Fruit fly (Drosophila melanogaster) whole organism, embryonic: ENCODE data around the gene ATPsyngamma.
A peak's percentile ranks its signal among the peaks of the same experiment; 100 is the strongest.

Source experiments
- Abd-B ChIP-seq: fragments of 200-800 bp; sonication (Bioruptor generic); optimal IDR thresholded peaks from 2 replicates; lab custom pipeline; 2018; ENCODE audit warnings: missing biosample characterization, mild to moderate bottlenecking, missing genetic modification characterization, moderate library complexity
- Blimp-1 ChIP-seq: fragments of 200-800 bp; sonication (Bioruptor generic); optimal IDR thresholded peaks from 3 replicates; lab custom pipeline; 2018; ENCODE audit warnings: missing biosample characterization, missing genetic modification characterization, mild to moderate bottlenecking, moderate library complexity, missing genetic modification reagents
- CG10321 ChIP-seq: fragments of 200-800 bp; sonication (Bioruptor generic); IDR thresholded peaks from 2 replicates; pipeline ENCODE4 v1.3.6; 2022; ENCODE audit warnings: missing biosample characterization, missing genetic modification characterization
- CG11085 ChIP-seq: fragments of 200-800 bp; sonication (Bioruptor generic); IDR thresholded peaks from 2 replicates; pipeline ENCODE4 v1.3.6; 2022; ENCODE audit warnings: missing biosample characterization, missing genetic modification characterization
- CG13287 ChIP-seq: fragments of 200-800 bp; sonication (Bioruptor generic); IDR thresholded peaks from 2 replicates; pipeline ENCODE4 v1.3.6; 2022; ENCODE audit warnings: missing biosample characterization, missing genetic modification characterization; ENCODE audit not compliant: partially characterized antibody
- CG14860 ChIP-seq: fragments of 200-800 bp; sonication (Bioruptor generic); IDR thresholded peaks from 3 replicates; pipeline ENCODE4 v1.3.6; 2022; ENCODE audit warnings: missing biosample characterization, missing genetic modification characterization; ENCODE audit not compliant: partially characterized antibody
- CG14965 ChIP-seq: fragments of 200-800 bp; sonication (Bioruptor generic); optimal IDR thresholded peaks from 2 replicates; lab custom pipeline; 2016; ENCODE audit warnings: missing biosample characterization, missing genetic modification characterization, borderline replicate concordance
- CG17568 ChIP-seq: fragments of 200-800 bp; sonication (Bioruptor generic); optimal IDR thresholded peaks from 2 replicates; lab custom pipeline; 2018; ENCODE audit warnings: missing biosample characterization, mild to moderate bottlenecking, missing genetic modification characterization, moderate library complexity
- CG2120 ChIP-seq: fragments of 200-800 bp; sonication (Bioruptor generic); optimal IDR thresholded peaks from 3 replicates; lab custom pipeline; 2016; ENCODE audit warnings: missing biosample characterization, missing genetic modification characterization
- CG4360 ChIP-seq: fragments of 200-800 bp; sonication (Bioruptor generic); IDR thresholded peaks from 2 replicates; pipeline ENCODE4 v1.3.6; 2022; ENCODE audit warnings: missing biosample characterization, missing genetic modification characterization
- CG4707 ChIP-seq: fragments of 200-800 bp; sonication (Bioruptor generic); optimal IDR thresholded peaks from 2 replicates; lab custom pipeline; 2018; ENCODE audit warnings: missing biosample characterization, mild to moderate bottlenecking, missing genetic modification characterization, moderate library complexity
- CG4730 ChIP-seq: fragments of 200-800 bp; sonication (Bioruptor generic); IDR thresholded peaks from 2 replicates; pipeline ENCODE4 v1.3.6; 2022; ENCODE audit warnings: missing biosample characterization, missing genetic modification characterization
- CG4820 ChIP-seq: fragments of 200-800 bp; sonication (Bioruptor generic); optimal IDR thresholded peaks from 3 replicates; lab custom pipeline; 2016; ENCODE audit warnings: missing biosample characterization, missing genetic modification characterization
- CG6689 ChIP-seq: fragments of 200-800 bp; sonication (Bioruptor generic); IDR thresholded peaks from 2 replicates; pipeline ENCODE4 v1.3.6; 2022; ENCODE audit warnings: missing biosample characterization, missing genetic modification characterization
- CG6765 ChIP-seq: fragments of 200-800 bp; sonication (Bioruptor generic); optimal IDR thresholded peaks from 3 replicates; lab custom pipeline; 2017; ENCODE audit warnings: missing biosample characterization, mild to moderate bottlenecking, missing genetic modification characterization
- CG7271 ChIP-seq: fragments of 200-800 bp; sonication (Bioruptor generic); optimal IDR thresholded peaks from 2 replicates; lab custom pipeline; 2018; ENCODE audit warnings: missing biosample characterization, mild to moderate bottlenecking, missing genetic modification characterization, moderate library complexity
- CG7357 ChIP-seq: fragments of 200-800 bp; sonication (Bioruptor generic); IDR thresholded peaks from 3 replicates; pipeline ENCODE4 v1.3.6; 2022; ENCODE audit warnings: missing biosample characterization, missing genetic modification characterization
- CG7745 ChIP-seq: fragments of 200-800 bp; sonication (Bioruptor generic); optimal IDR thresholded peaks from 2 replicates; lab custom pipeline; 2018; ENCODE audit warnings: missing biosample characterization, mild to moderate bottlenecking, missing genetic modification characterization, moderate library complexity
- CG9215 ChIP-seq: fragments of 200-800 bp; sonication (Bioruptor generic); IDR thresholded peaks from 2 replicates; pipeline ENCODE4 v1.3.6; 2022; ENCODE audit warnings: missing biosample characterization, missing genetic modification characterization
- CG9797 ChIP-seq: fragments of 200-800 bp; sonication (Bioruptor generic); optimal IDR thresholded peaks from 3 replicates; lab custom pipeline; 2018; ENCODE audit warnings: missing biosample characterization, mild to moderate bottlenecking, missing genetic modification characterization
- Ets65A ChIP-seq: fragments of 200-800 bp; sonication (Bioruptor generic); peaks from one replicate; lab custom pipeline; 2016; ENCODE audit warnings: missing biosample characterization, missing genetic modification characterization
- Hey ChIP-seq: fragments of 200-800 bp; sonication (Bioruptor generic); optimal IDR thresholded peaks from 3 replicates; lab custom pipeline; 2018; ENCODE audit warnings: missing biosample characterization, mild to moderate bottlenecking, missing genetic modification characterization
- HmgD ChIP-seq: fragments of 200-800 bp; sonication (Bioruptor generic); optimal IDR thresholded peaks from 3 replicates; lab custom pipeline; 2016; ENCODE audit warnings: missing biosample characterization, missing genetic modification characterization
- HmgZ ChIP-seq: fragments of 200-800 bp; sonication (Bioruptor generic); optimal IDR thresholded peaks from 2 replicates; lab custom pipeline; 2018; ENCODE audit warnings: missing biosample characterization, mild to moderate bottlenecking, missing genetic modification characterization
- Kr ChIP-seq: fragments of 200-800 bp; sonication (Bioruptor generic); optimal IDR thresholded peaks from 2 replicates; lab custom pipeline; 2017; ENCODE audit warnings: missing biosample characterization, mild to moderate bottlenecking, missing genetic modification characterization
- Xbp1 ChIP-seq: fragments of 200-800 bp; sonication (Bioruptor generic); optimal IDR thresholded peaks from 3 replicates; lab custom pipeline; 2016; ENCODE audit warnings: missing biosample characterization, mild to moderate bottlenecking, missing genetic modification characterization
- YL-1 ChIP-seq: fragments of 200-800 bp; sonication (Bioruptor generic); optimal IDR thresholded peaks from 3 replicates; lab custom pipeline; 2017; ENCODE audit warnings: missing biosample characterization, mild to moderate bottlenecking, missing genetic modification characterization
- al ChIP-seq: fragments of 200-800 bp; sonication (Bioruptor generic); IDR thresholded peaks from 2 replicates; pipeline ENCODE4 v1.3.6; 2022; ENCODE audit warnings: missing biosample characterization, missing genetic modification characterization
- bigmax ChIP-seq: fragments of 200-800 bp; sonication (Bioruptor generic); optimal IDR thresholded peaks from 2 replicates; lab custom pipeline; 2018; ENCODE audit warnings: missing biosample characterization, mild to moderate bottlenecking, missing genetic modification characterization
- chn ChIP-seq: fragments of 200-800 bp; sonication (Bioruptor generic); optimal IDR thresholded peaks from 2 replicates; lab custom pipeline; 2016; ENCODE audit warnings: missing biosample characterization, missing genetic modification characterization
- dati ChIP-seq: fragments of 200-800 bp; sonication (Bioruptor generic); IDR thresholded peaks from 2 replicates; pipeline ENCODE4 v1.3.6; 2022; ENCODE audit warnings: missing biosample characterization, missing genetic modification characterization
- fru ChIP-seq: fragments of >200 bp; optimal IDR thresholded peaks from 2 replicates; lab custom pipeline; 2017
- hbn ChIP-seq: fragments of 200-800 bp; sonication (Bioruptor generic); IDR thresholded peaks from 2 replicates; pipeline ENCODE4 v1.3.6; 2022; ENCODE audit warnings: missing biosample characterization, missing genetic modification characterization; ENCODE audit not compliant: partially characterized antibody
- hth ChIP-seq: fragments of >200 bp; optimal IDR thresholded peaks from 2 replicates; lab custom pipeline; 2017; ENCODE audit warnings: inconsistent platforms
- jing ChIP-seq: fragments of 200-800 bp; sonication (Bioruptor generic); optimal IDR thresholded peaks from 2 replicates; lab custom pipeline; 2018; ENCODE audit warnings: missing biosample characterization, mild to moderate bottlenecking, missing genetic modification characterization
- jumu ChIP-seq: fragments of 200-800 bp; sonication (Bioruptor generic); optimal IDR thresholded peaks from 3 replicates; lab custom pipeline; 2016; ENCODE audit warnings: missing biosample characterization, missing genetic modification characterization
- mld ChIP-seq: fragments of 200-800 bp; sonication (Bioruptor generic); IDR thresholded peaks from 3 replicates; pipeline ENCODE4 v1.3.6; 2022; ENCODE audit warnings: missing biosample characterization, missing genetic modification characterization; ENCODE audit not compliant: partially characterized antibody
- nerfin-2 ChIP-seq: fragments of 200-800 bp; sonication (Bioruptor generic); IDR thresholded peaks from 2 replicates; pipeline ENCODE4 v1.3.6; 2022; ENCODE audit warnings: missing biosample characterization, missing genetic modification characterization; ENCODE audit not compliant: partially characterized antibody
- pan ChIP-seq, 4 experiments: fragments of >200 bp in 3 of 4; fragments of 200-800 bp in 1 of 4; sonication (Bioruptor generic) in 1 of 4; optimal IDR thresholded peaks in 3 of 4; IDR thresholded peaks in 1 of 4; 2 replicates each; pipeline versions ENCODE4 v1.3.6 to Lab custom; 2017 to 2022; ENCODE audit warnings: missing biosample characterization in 2 of 4, missing genetic modification characterization in 2 of 4, mixed read lengths in 1 of 4
- pb ChIP-seq: fragments of 200-800 bp; sonication (Bioruptor generic); optimal IDR thresholded peaks from 3 replicates; lab custom pipeline; 2016; ENCODE audit warnings: missing biosample characterization, missing genetic modification characterization
- sens-2 ChIP-seq: fragments of 200-800 bp; sonication (Bioruptor generic); IDR thresholded peaks from 2 replicates; pipeline ENCODE4 v1.3.6; 2022; ENCODE audit warnings: missing biosample characterization, missing genetic modification characterization
- slp2 ChIP-seq: fragments of 200-800 bp; sonication (Bioruptor generic); optimal IDR thresholded peaks from 2 replicates; lab custom pipeline; 2016; ENCODE audit warnings: missing biosample characterization, missing genetic modification characterization
- sr ChIP-seq: fragments of 200-800 bp; sonication (Bioruptor generic); IDR thresholded peaks from 3 replicates; pipeline ENCODE4 v1.3.6; 2022; ENCODE audit warnings: missing biosample characterization, missing genetic modification characterization
- ssp ChIP-seq: fragments of 200-800 bp; sonication (Bioruptor generic); IDR thresholded peaks from 2 replicates; pipeline ENCODE4 v1.3.6; 2022; ENCODE audit warnings: missing biosample characterization, missing genetic modification characterization
- stwl ChIP-seq: fragments of 200-800 bp; sonication (Bioruptor generic); optimal IDR thresholded peaks from 3 replicates; lab custom pipeline; 2018; ENCODE audit warnings: missing biosample characterization, mild to moderate bottlenecking, missing genetic modification characterization, moderate library complexity
- tap ChIP-seq: fragments of 200-800 bp; optimal IDR thresholded peaks from 3 replicates; lab custom pipeline; 2019; ENCODE audit warnings: missing biosample characterization, mild to moderate bottlenecking, missing genetic modification characterization, moderate library complexity
- tin ChIP-seq: fragments of 200-800 bp; sonication (Bioruptor generic); optimal IDR thresholded peaks from 3 replicates; lab custom pipeline; 2016; ENCODE audit warnings: missing biosample characterization, missing genetic modification characterization
- tna ChIP-seq: fragments of 200-800 bp; sonication (Bioruptor generic); IDR thresholded peaks from 2 replicates; pipeline ENCODE4 v1.3.6; 2022; ENCODE audit warnings: missing biosample characterization, missing genetic modification characterization; ENCODE audit not compliant: partially characterized antibody
- ttk ChIP-seq: fragments of 200-800 bp; sonication (Bioruptor generic); IDR thresholded peaks from 2 replicates; pipeline ENCODE4 v2.1.2; 2022; ENCODE audit warnings: missing biosample characterization, missing genetic modification characterization
- wor ChIP-seq: fragments of 200-800 bp; sonication (Bioruptor generic); IDR thresholded peaks from 2 replicates; pipeline ENCODE4 v1.3.6; 2022; ENCODE audit warnings: missing biosample characterization, missing genetic modification characterization

ATPsyngamma gene

dm6 chr3R:29774360-29775193 lies 25.6 kb upstream of the ATPsyngamma start (continued):
- no peak for TF ChIP-seq nerfin-2 (GFP tag; lab: Robert Waterston, UW)
- peak; percentile 91 for TF ChIP-seq CG4360 (GFP tag; lab: Robert Waterston, UW)
- no peak for TF ChIP-seq CG7357 (GFP tag; lab: Robert Waterston, UW)
- no peak for TF ChIP-seq hbn (GFP tag; lab: Robert Waterston, UW)
- no peak for TF ChIP-seq chn (GFP tag; lab: Kevin White, UChicago)
- no peak for TF ChIP-seq tin (GFP tag; lab: Kevin White, UChicago)
- TF ChIP-seq pan (optimal IDR thresholded peaks at IDR 0.05; lab: Kevin White, UChicago), result no peak
- TF ChIP-seq pan (GFP tag; optimal IDR thresholded peaks at IDR 0.05 in 1 of 2, IDR thresholded peaks at IDR 0.05 in 1 of 2), result peak in 1 of 2 experiments; percentile 34
- TF ChIP-seq CG4730 (GFP tag; lab: Robert Waterston, UW), result no peak
- no peak for TF ChIP-seq CG2120
- no peak for TF ChIP-seq CG14860 (GFP tag; lab: Robert Waterston, UW)
- TF ChIP-seq CG6689, result no peak
- TF ChIP-seq sens-2, result no peak
- TF ChIP-seq HmgZ (tag; lab: Kevin White, UChicago), result no peak
- TF ChIP-seq bigmax (GFP tag; lab: Kevin White, UChicago), result no peak
- no peak for TF ChIP-seq ttk (GFP tag; lab: Robert Waterston, UW)
- TF ChIP-seq hth (lab: Kevin White, UChicago), result no peak
- TF ChIP-seq pb (GFP tag; lab: Kevin White, UChicago), result no peak
- TF ChIP-seq Hey (tag; lab: Kevin White, UChicago), result no peak
- no peak for TF ChIP-seq CG7271
- TF ChIP-seq CG9797 (GFP tag; lab: Kevin White, UChicago), result no peak
- no peak for TF ChIP-seq CG11085 (GFP tag; lab: Robert Waterston, UW)
- TF ChIP-seq Xbp1 (GFP tag; lab: Kevin White, UChicago), result no peak
- no peak for TF ChIP-seq fru
- TF ChIP-seq Kr (GFP tag; lab: Kevin White, UChicago), result no peak
- no peak for TF ChIP-seq sr
- no peak for TF ChIP-seq HmgD (GFP tag; lab: Kevin White, UChicago)
- TF ChIP-seq jumu, result no peak
- no peak for TF ChIP-seq CG9215 (GFP tag; lab: Robert Waterston, UW)
- TF ChIP-seq Blimp-1, result no peak
- no peak for TF ChIP-seq al (GFP tag; lab: Robert Waterston, UW)
- no peak for TF ChIP-seq CG6765 (GFP tag; lab: Kevin White, UChicago)
- TF ChIP-seq CG7745, result peak; percentile 8
- no peak for TF ChIP-seq CG14965 (GFP tag; lab: Kevin White, UChicago)
- TF ChIP-seq CG13287, result peak; percentile 50; the same call in 1 of the 2 replicates
- TF ChIP-seq ssp (GFP tag; lab: Robert Waterston, UW), result no peak
- TF ChIP-seq tna (GFP tag; lab: Robert Waterston, UW), result peak; percentile 49; the same call in 1 of the 2 replicates
- TF ChIP-seq dati (GFP tag; lab: Robert Waterston, UW), result no peak
- TF ChIP-seq wor (GFP tag; lab: Robert Waterston, UW), result no peak
- no peak for TF ChIP-seq slp2 (GFP tag; lab: Kevin White, UChicago)
- no peak for TF ChIP-seq CG17568
- peak; percentile 8 for TF ChIP-seq YL-1
- peak; percentile 30; the same call in 1 of the 3 replicates for TF ChIP-seq mld (GFP tag; lab: Robert Waterston, UW)
- TF ChIP-seq tap (tag; lab: Kevin White, UChicago), result peak; percentile 6
- no peak for TF ChIP-seq stwl (tag; lab: Kevin White, UChicago)
- no peak for TF ChIP-seq CG10321 (GFP tag; lab: Robert Waterston, UW)
- peak; percentile 22 for TF ChIP-seq CG4707 (GFP tag; lab: Kevin White, UChicago)
- TF ChIP-seq jing, result no peak
- no peak for TF ChIP-seq CG4820
- TF ChIP-seq Abd-B, result no peak
- TF ChIP-seq Ets65A, result no peak
